Fruit fly (Drosophila melanogaster): ENCODE data around the gene CG7655.
A peak's percentile ranks its signal among the peaks of the same experiment; 100 is the strongest.

DNA sequence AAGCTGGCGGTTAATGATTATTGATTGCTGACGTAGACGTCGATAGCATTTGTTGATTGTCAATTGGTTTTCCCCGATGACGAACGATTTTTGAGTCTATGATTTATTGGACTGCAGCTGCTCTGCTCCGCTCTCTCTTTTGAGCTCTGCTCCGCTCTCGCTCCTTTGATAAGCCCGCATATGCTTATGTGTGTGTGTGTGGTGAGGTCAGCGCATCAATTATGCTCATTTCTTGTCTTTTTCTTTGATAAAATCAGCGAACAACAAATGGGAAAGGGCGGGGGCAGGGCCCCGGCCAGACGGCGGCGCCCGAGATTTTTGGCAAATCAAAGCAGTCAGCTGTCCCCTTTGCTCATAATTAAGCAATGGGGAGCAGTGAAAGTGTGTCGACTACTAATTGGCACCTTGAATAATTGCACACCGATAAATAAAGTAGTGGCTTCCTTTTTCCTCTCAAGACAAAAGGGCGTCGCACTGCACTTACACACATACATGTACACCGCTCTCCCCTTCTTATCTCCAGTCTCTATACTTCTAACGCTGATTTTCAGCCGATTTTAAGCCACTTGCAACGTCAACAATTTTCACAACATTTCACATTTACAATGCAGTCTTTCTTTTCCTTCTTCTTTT lies 742 bp upstream of the CG7655 start:
- TF ChIP-seq cas (GFP tag; IDR thresholded peaks at IDR 0.05): no peak
- no peak for TF ChIP-seq ind (GFP tag; optimal IDR thresholded peaks at IDR 0.05)
- TF ChIP-seq CG16863 (GFP tag; optimal IDR thresholded peaks at IDR 0.05): no peak
- peak in 1 of 2 experiments; percentile 66 for TF ChIP-seq Hr78 (GFP tag; optimal IDR thresholded peaks at IDR 0.05)
- no peak for TF ChIP-seq CG11723 (GFP tag; optimal IDR thresholded peaks at IDR 0.05)
- no peak for TF ChIP-seq insv (GFP tag; optimal IDR thresholded peaks at IDR 0.05)
- TF ChIP-seq crol (GFP tag; IDR thresholded peaks at IDR 0.05): no peak
- no peak for TF ChIP-seq Sox102F (GFP tag; optimal IDR thresholded peaks at IDR 0.05)
- no peak for TF ChIP-seq CG16779 (GFP tag; IDR thresholded peaks at IDR 0.05)
- no peak for TF ChIP-seq CG6791 (GFP tag; IDR thresholded peaks at IDR 0.05; ENCODE audit: partially characterized antibody)
